Fruit fly (Drosophila melanogaster) whole organism: ENCODE data around the gene beat-Ib.

Experiments
- EcR ChIP-seq, 2 experiments: fragments of >200 bp; optimal IDR thresholded peaks; 2 replicates each; lab custom pipeline; 2017; ENCODE audit warnings: missing biosample characterization in 2 of 2, missing genetic modification characterization in 2 of 2, missing genetic modification reagents in 2 of 2
- psq ChIP-seq: fragments of >200 bp; optimal IDR thresholded peaks from 2 replicates; lab custom pipeline; 2017
- usp ChIP-seq: fragments of >200 bp; optimal IDR thresholded peaks from 2 replicates; lab custom pipeline; 2017; ENCODE audit warnings: missing biosample characterization, missing genetic modification characterization, mixed read lengths

dm6 chr2L:16000199-16000598, 38.0 kb upstream of the beat-Ib start, which contains the start of gene beat-Ic:
- TF ChIP-seq EcR (GFP tag; optimal IDR thresholded peaks at IDR 0.05; lab: Kevin White, UChicago) (no peak), usp (GFP tag; lab: Kevin White, UChicago) (no peak), psq (no peak)
